Worm (Caenorhabditis elegans) whole organism, L4 larva: ENCODE data around the gene C54F6.19.

Source experiments
- F26F4.8 ChIP-seq: fragments of 200-800 bp; sonication (Bioruptor generic); conservative IDR thresholded peaks from 2 replicates; pipeline ENCODE4 v1.3.6; 2022; ENCODE audit warnings: missing genetic modification characterization, missing compliant biosample characterization
- F49E8.2 ChIP-seq: sonication (generic microtip); optimal IDR thresholded peaks from 2 replicates; lab custom pipeline; 2016; ENCODE audit warnings: missing compliant biosample characterization, mild to moderate bottlenecking, missing genetic modification characterization, borderline replicate concordance
- T26A8.4 ChIP-seq: fragments of 200-800 bp; sonication (Bioruptor generic); IDR thresholded peaks from 2 replicates; pipeline ENCODE4 v1.3.6; 2022; ENCODE audit warnings: missing genetic modification characterization, missing compliant biosample characterization
- aha-1 ChIP-seq: fragments of 150-350 bp; peaks from one replicate; lab custom pipeline; 2014; ENCODE audit warnings: missing biosample characterization, missing genetic modification characterization
- arid-1 ChIP-seq: fragments of 200-800 bp; sonication (Bioruptor generic); conservative IDR thresholded peaks from 2 replicates; pipeline ENCODE4 v1.3.6; 2022; ENCODE audit warnings: missing genetic modification reagents, missing genetic modification characterization, missing compliant biosample characterization
- attf-4 ChIP-seq: sonication (generic microtip); optimal IDR thresholded peaks from 3 replicates; lab custom pipeline; 2017; ENCODE audit warnings: missing biosample characterization, missing genetic modification characterization
- ceh-28 ChIP-seq: fragments of 150-350 bp; optimal IDR thresholded peaks from 2 replicates; lab custom pipeline; 2014; ENCODE audit warnings: missing biosample characterization, missing genetic modification reagents, missing genetic modification characterization
- ceh-32 ChIP-seq: sonication (generic microtip); optimal IDR thresholded peaks from 2 replicates; lab custom pipeline; 2016; ENCODE audit warnings: mild to moderate bottlenecking, missing genetic modification characterization, missing compliant biosample characterization; ENCODE audit not compliant: poor library complexity
- ceh-44 ChIP-seq: fragments of 200-800 bp; sonication (Bioruptor generic); IDR thresholded peaks from 2 replicates; pipeline ENCODE4 v1.3.6; 2022; ENCODE audit warnings: missing genetic modification reagents, missing genetic modification characterization, missing compliant biosample characterization
- daf-19 ChIP-seq: fragments of 200-800 bp; sonication (Bioruptor generic); conservative IDR thresholded peaks from 2 replicates; pipeline ENCODE4 v1.3.6; 2022; ENCODE audit warnings: missing genetic modification characterization, missing compliant biosample characterization
- dmd-6 ChIP-seq: fragments of 200-800 bp; sonication (Bioruptor generic); IDR thresholded peaks from 2 replicates; pipeline ENCODE4 v1.3.6; 2022; ENCODE audit warnings: missing genetic modification reagents, missing genetic modification characterization, missing compliant biosample characterization
- dmd-8 ChIP-seq: fragments of 200-800 bp; sonication (Bioruptor generic); IDR thresholded peaks from 2 replicates; pipeline ENCODE4 v1.3.6; 2022; ENCODE audit warnings: missing genetic modification characterization, missing compliant biosample characterization
- dmd-9 ChIP-seq: fragments of 200-800 bp; sonication (Bioruptor generic); IDR thresholded peaks from 2 replicates; pipeline ENCODE4 v1.3.6; 2022; ENCODE audit warnings: missing genetic modification reagents, missing genetic modification characterization, missing compliant biosample characterization
- dpl-1 ChIP-seq: fragments of 150-350 bp; optimal IDR thresholded peaks from 2 replicates; lab custom pipeline; 2014; ENCODE audit warnings: missing biosample characterization, missing genetic modification reagents, missing genetic modification characterization
- dve-1 ChIP-seq: sonication (generic microtip); optimal IDR thresholded peaks from 2 replicates; lab custom pipeline; 2017; ENCODE audit warnings: antibody characterized with exemption, mild to moderate bottlenecking, missing genetic modification characterization, missing compliant biosample characterization; ENCODE audit not compliant: insufficient read depth
- egl-43 ChIP-seq: fragments of 200-800 bp; sonication (Bioruptor generic); IDR thresholded peaks from 2 replicates; pipeline ENCODE4 v1.3.6; 2022; ENCODE audit warnings: missing genetic modification reagents, missing genetic modification characterization, missing compliant biosample characterization
- hmg-1.1 ChIP-seq: fragments of 200-800 bp; sonication (Bioruptor generic); IDR thresholded peaks from 2 replicates; pipeline ENCODE4 v1.3.6; 2022; ENCODE audit warnings: missing genetic modification reagents, missing genetic modification characterization, missing compliant biosample characterization
- lin-38 ChIP-seq: fragments of 200-800 bp; sonication (Bioruptor generic); IDR thresholded peaks from 2 replicates; pipeline ENCODE4 v1.3.6; 2022; ENCODE audit warnings: missing genetic modification reagents, missing genetic modification characterization, missing compliant biosample characterization
- lsy-2 ChIP-seq, 2 experiments: fragments of 150-350 bp in 1 of 2; sonication (generic microtip) in 1 of 2; optimal IDR thresholded peaks; 2 replicates each; lab custom pipeline; 2014 to 2017; ENCODE audit warnings: missing biosample characterization in 2 of 2, missing genetic modification characterization in 2 of 2
- mdl-1 ChIP-seq, 2 experiments: fragments of 150-350 bp in 1 of 2; sonication (generic microtip) in 1 of 2; optimal IDR thresholded peaks; 2 replicates each; lab custom pipeline; 2014 to 2017; ENCODE audit warnings: missing biosample characterization in 2 of 2, missing genetic modification characterization in 2 of 2
- mep-1 ChIP-seq: fragments of 150-350 bp; sonication (generic microtip); optimal IDR thresholded peaks from 3 replicates; lab custom pipeline; 2014; ENCODE audit warnings: missing biosample characterization, missing genetic modification characterization
- mes-2 ChIP-seq: sonication (generic microtip); optimal IDR thresholded peaks from 2 replicates; lab custom pipeline; 2016; ENCODE audit warnings: missing genotype, mild to moderate bottlenecking, missing genetic modification characterization, missing compliant biosample characterization; ENCODE audit not compliant: poor library complexity, severe bottlenecking
- nhr-10 ChIP-seq: fragments of 150-350 bp; optimal IDR thresholded peaks from 2 replicates; lab custom pipeline; 2014; ENCODE audit warnings: missing biosample characterization, missing genetic modification characterization
- nhr-102 ChIP-seq: sonication (generic microtip); optimal IDR thresholded peaks from 2 replicates; lab custom pipeline; 2016; ENCODE audit warnings: mild to moderate bottlenecking, missing genetic modification characterization, moderate library complexity, missing compliant biosample characterization
- nhr-28 ChIP-seq: fragments of 150-350 bp; optimal IDR thresholded peaks from 2 replicates; lab custom pipeline; 2014; ENCODE audit warnings: missing biosample characterization, missing genetic modification characterization
- nhr-48 ChIP-seq: sonication (generic microtip); optimal IDR thresholded peaks from 2 replicates; lab custom pipeline; 2016; ENCODE audit warnings: mild to moderate bottlenecking, missing genetic modification characterization, missing compliant biosample characterization
- rbr-2 ChIP-seq: sonication (generic microtip); optimal IDR thresholded peaks from 2 replicates; lab custom pipeline; 2016; ENCODE audit warnings: missing genotype, missing genetic modification characterization, missing compliant biosample characterization
- saeg-2 ChIP-seq: fragments of 200-800 bp; sonication (Bioruptor generic); IDR thresholded peaks from 2 replicates; pipeline ENCODE4 v1.3.6; 2022; ENCODE audit warnings: missing genetic modification reagents, missing genetic modification characterization, missing compliant biosample characterization
- snpc-1.2 ChIP-seq: fragments of 200-800 bp; sonication (Bioruptor generic); IDR thresholded peaks from 2 replicates; pipeline ENCODE4 v1.3.6; 2022; ENCODE audit warnings: missing genetic modification reagents, missing genetic modification characterization, missing compliant biosample characterization
- spr-1 ChIP-seq: sonication (generic microtip); optimal IDR thresholded peaks from 2 replicates; lab custom pipeline; 2016; ENCODE audit warnings: mild to moderate bottlenecking, missing genetic modification characterization, missing compliant biosample characterization
- unc-62 ChIP-seq, 3 experiments: fragments of 150-350 bp in 1 of 3; sonication (generic microtip); optimal IDR thresholded peaks in 2 of 3; peaks in 1 of 3; 1 replicate in 1 of 3; 2 replicates in 2 of 3; lab custom pipeline; 2014 to 2017; ENCODE audit warnings: missing biosample characterization in 3 of 3, missing genetic modification characterization in 3 of 3, missing genetic modification reagents in 3 of 3, missing genotype in 1 of 3
- vab-7 ChIP-seq: fragments of 200-800 bp; sonication (Bioruptor generic); IDR thresholded peaks from 2 replicates; pipeline ENCODE4 v1.3.6; 2022; ENCODE audit warnings: missing genetic modification reagents, missing genetic modification characterization, missing compliant biosample characterization
- zfp-3 ChIP-seq: fragments of 200-800 bp; sonication (Bioruptor generic); conservative IDR thresholded peaks from 2 replicates; pipeline ENCODE4 v1.3.6; 2022; ENCODE audit warnings: missing genetic modification reagents, missing genetic modification characterization, missing compliant biosample characterization
- zip-2 ChIP-seq: fragments of 150-350 bp; optimal IDR thresholded peaks from 2 replicates; lab custom pipeline; 2014; ENCODE audit warnings: missing biosample characterization, missing genetic modification characterization

Gene C54F6.19

ce11 chrV:7575563-7575962 is 30.3 kb downstream of the C54F6.19 start, which contains the start of the genes snu-66 and ints-9:
Gene snu-66, minus strand, starts transcription at chrV:7575670.
Gene ints-9, plus strand, starts transcription at chrV:7575802.
- TF ChIP-seq mdl-1 (tag; optimal IDR thresholded peaks at IDR 0.05; lab: Kevin White, UChicago) (no peak), rbr-2 (tag; lab: Kevin White, UChicago) (peak; percentile 55), daf-19 (GFP tag; lab: Robert Waterston, UW) (no peak), dmd-9 (GFP tag; lab: Robert Waterston, UW) (0 out of 2 replicates have a peak, but pooled peaks have one; percentile 48), lin-38 (GFP tag; lab: Robert Waterston, UW) (peak; percentile 85), hmg-1.1 (GFP tag; lab: Robert Waterston, UW) (0 out of 2 replicates have a peak, but pooled peaks have one; percentile 29), arid-1 (GFP tag; lab: Robert Waterston, UW) (no peak), T26A8.4 (GFP tag; lab: Robert Waterston, UW) (peak; percentile 21; the same call in 1 of the 2 replicates), dmd-6 (0 out of 2 replicates have a peak, but pooled peaks have one; percentile 21), dpl-1 (GFP tag; lab: Kevin White, UChicago) (peak; percentile 78), nhr-102 (tag; lab: Kevin White, UChicago) (peak; percentile 16), nhr-48 (tag; lab: Kevin White, UChicago) (peak; percentile 8), mes-2 (tag; lab: Kevin White, UChicago) (peak; percentile 81), egl-43 (no peak), lsy-2 (tag; optimal IDR thresholded peaks at IDR 0.05; lab: Kevin White, UChicago) (peak in 1 of 2 experiments; percentile 86), mep-1 (tag; lab: Kevin White, UChicago) (peak; percentile 62), ceh-32 (tag; lab: Kevin White, UChicago) (no peak), snpc-1.2 (no peak), F26F4.8 (no peak), zip-2 (tag; lab: Kevin White, UChicago) (no peak), dve-1 (tag; lab: Kevin White, UChicago) (peak; percentile 52), nhr-10 (tag; lab: Kevin White, UChicago) (no peak)

DNA sequence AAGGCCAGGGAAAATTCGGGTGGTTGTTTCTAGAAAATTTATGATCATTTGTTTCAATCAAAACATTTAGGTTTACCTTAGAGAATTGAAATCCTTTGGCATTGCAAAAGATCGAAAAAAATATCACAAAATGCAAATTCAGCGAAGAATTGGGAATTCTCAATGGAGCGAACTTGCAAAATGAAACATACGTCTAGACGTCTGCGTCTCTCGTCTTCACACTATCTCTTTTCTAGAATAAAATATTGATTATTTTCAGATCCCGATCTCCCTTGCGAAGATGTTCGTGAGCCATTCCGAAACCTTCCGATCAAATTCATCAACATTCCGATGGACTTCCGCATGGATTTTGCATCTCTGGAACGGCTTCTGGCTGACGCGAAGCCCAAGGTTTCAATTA is 35.1 kb downstream of the C54F6.19 start, which contains the start of gene ets-6:
Gene ets-6, minus strand, starts transcription at position 169 of the 400 bp plus-strand sequence.
- no peak for TF ChIP-seq attf-4 (tag; lab: Kevin White, UChicago)
- TF ChIP-seq dmd-8 (GFP tag; lab: Robert Waterston, UW), result no peak
- TF ChIP-seq ceh-28 (tag; lab: Kevin White, UChicago), result peak; percentile 45
- TF ChIP-seq mep-1 (tag; lab: Kevin White, UChicago), result peak; percentile 52
- peak; percentile 67 for TF ChIP-seq mes-2 (tag; lab: Kevin White, UChicago)
- peak in 1 of 2 experiments; percentile 65 for TF ChIP-seq unc-62 (GFP tag; optimal IDR thresholded peaks at IDR 0.05 in 1 of 2; lab: Kevin White, UChicago)
- TF ChIP-seq unc-62 (tag; optimal IDR thresholded peaks at IDR 0.05; lab: Kevin White, UChicago), result no peak
- TF ChIP-seq dve-1 (tag; lab: Kevin White, UChicago), result peak; percentile 20
- peak; percentile 96 for TF ChIP-seq lin-38 (GFP tag; lab: Robert Waterston, UW)
- TF ChIP-seq ceh-44 (GFP tag; lab: Robert Waterston, UW), result peak; percentile 38; the same call in 1 of the 2 replicates
- peak in 1 of 2 experiments; percentile 77 for TF ChIP-seq lsy-2 (tag; optimal IDR thresholded peaks at IDR 0.05; lab: Kevin White, UChicago)
- TF ChIP-seq vab-7 (GFP tag; lab: Robert Waterston, UW), result no peak
- peak; percentile 2 for TF ChIP-seq aha-1
- peak; percentile 36 for TF ChIP-seq dpl-1 (GFP tag; lab: Kevin White, UChicago)
- TF ChIP-seq rbr-2 (tag; lab: Kevin White, UChicago), result peak; percentile 41

DNA sequence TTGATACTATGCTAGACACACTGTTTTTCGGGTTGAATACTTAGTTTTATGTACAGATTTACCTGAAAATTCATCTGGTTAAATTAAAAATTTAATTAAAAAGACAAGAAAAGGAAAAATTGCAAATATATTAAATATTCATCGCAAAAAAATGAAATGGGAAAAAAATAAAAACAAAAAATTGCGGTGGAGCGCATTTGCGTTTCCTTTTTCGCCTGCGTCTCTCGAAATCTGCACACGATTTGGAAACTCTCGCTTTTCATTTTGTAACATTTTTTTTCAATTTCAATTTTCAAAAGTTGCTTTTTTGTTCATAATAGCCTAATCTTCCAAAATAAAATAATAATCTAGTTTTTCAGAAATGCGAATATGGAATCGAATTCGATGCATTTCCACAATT is 42.4 kb downstream of the C54F6.19 start, which contains the start of the genes F19F10.11 and C50E3.5:
Gene F19F10.11, minus strand, starts transcription at position 68 of the 400 bp plus-strand sequence.
Gene C50E3.5, plus strand, starts transcription at position 360 of the 400 bp plus-strand sequence.
- TF ChIP-seq mes-2 (tag; lab: Kevin White, UChicago) (peak; percentile 73), rbr-2 (tag; lab: Kevin White, UChicago) (peak; percentile 30), mep-1 (tag; lab: Kevin White, UChicago) (peak; percentile 24), dmd-6 (no peak), saeg-2 (GFP tag; lab: Robert Waterston, UW) (no peak), dpl-1 (GFP tag; lab: Kevin White, UChicago) (peak; percentile 43), snpc-1.2 (no peak), F49E8.2 (tag; lab: Kevin White, UChicago) (no peak), lsy-2 (tag; optimal IDR thresholded peaks at IDR 0.05; lab: Kevin White, UChicago) (peak in 1 of 2 experiments; percentile 71), zfp-3 (GFP tag; lab: Robert Waterston, UW) (no peak), spr-1 (tag; lab: Kevin White, UChicago) (no peak), nhr-28 (tag; lab: Kevin White, UChicago) (peak; percentile 37), lin-38 (GFP tag; lab: Robert Waterston, UW) (peak; percentile 97), nhr-102 (tag; lab: Kevin White, UChicago) (no peak)
